Comparison of ENCODE assay signal across 1 worm cellular context in genomic region chrX:16999649-17000048, ce11.
TF ChIP-seq lines count a peak whose summit lies in the region.

No protein-coding gene starts in this region.

TF ChIP-seq in whole organism, L4 larva, 104 proteins besides CTCF, POLR2A, EP300 and RAD21 (continued from another document):
- TF ChIP-seq fos-1 (tag; optimal IDR thresholded peaks at IDR 0.05; lab: Kevin White, UChicago) (no peak), tag-97 (GFP tag; IDR thresholded peaks at IDR 0.05; lab: Robert Waterston, UW) (no peak), lin-13 (GFP tag; optimal IDR thresholded peaks at IDR 0.05; lab: Kevin White, UChicago) (no peak), gei-8 (GFP tag; optimal IDR thresholded peaks at IDR 0.05; lab: Kevin White, UChicago) (no peak), hmg-1.1 (GFP tag; IDR thresholded peaks at IDR 0.05; lab: Robert Waterston, UW) (no peak), zfp-2 (tag; optimal IDR thresholded peaks at IDR 0.05; lab: Kevin White, UChicago) (no peak), arid-1 (GFP tag; conservative IDR thresholded peaks at IDR 0.05; lab: Robert Waterston, UW) (no peak), hlh-11 (tag; optimal IDR thresholded peaks at IDR 0.05; lab: Kevin White, UChicago) (no peak)
